Worm (Caenorhabditis elegans): Measurements from ENCODE around the gene fbxa-32.

DNA sequence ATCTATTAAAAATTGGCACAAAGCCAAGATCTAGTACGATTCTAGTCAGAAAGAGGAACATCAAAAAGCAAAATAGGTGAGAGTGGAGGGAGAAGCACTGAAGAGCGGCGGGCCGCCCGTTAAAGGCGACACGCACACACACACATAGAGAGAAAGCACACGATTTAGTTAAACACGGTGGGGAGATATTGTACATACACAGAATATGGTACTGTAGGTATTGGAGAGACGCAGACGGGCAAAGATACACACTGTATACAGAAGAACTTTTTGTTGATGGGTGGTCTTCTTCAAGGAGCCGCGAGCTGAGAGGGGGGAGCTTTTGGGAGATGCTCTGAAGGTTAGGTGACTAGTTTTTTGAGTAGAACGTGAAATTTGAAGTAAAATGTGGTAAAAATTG is 42.8 kb downstream of the fbxa-32 start:
- no peak for TF ChIP-seq unc-62 (GFP tag; optimal IDR thresholded peaks at IDR 0.05)
- TF ChIP-seq elt-3 (tag; optimal IDR thresholded peaks at IDR 0.05) = no peak
- TF ChIP-seq nhr-12 (tag; optimal IDR thresholded peaks at IDR 0.05) = no peak
- TF ChIP-seq lsy-12 (tag; optimal IDR thresholded peaks at IDR 0.05) = no peak
- no peak for TF ChIP-seq ama-1 (optimal IDR thresholded peaks at IDR 0.05)
- no peak for TF ChIP-seq nhr-25 (tag; optimal IDR thresholded peaks at IDR 0.05)
- no peak for TF ChIP-seq ztf-11 (tag; optimal IDR thresholded peaks at IDR 0.05)
- no peak for TF ChIP-seq ceh-28 (tag; optimal IDR thresholded peaks at IDR 0.05)
- no peak for TF ChIP-seq eor-1 (tag; optimal IDR thresholded peaks at IDR 0.05)
- no peak for TF ChIP-seq hmg-11 (tag; optimal IDR thresholded peaks at IDR 0.05)
- TF ChIP-seq nhr-28 (tag; optimal IDR thresholded peaks at IDR 0.05) = no peak
- no peak for TF ChIP-seq zag-1 (tag; optimal IDR thresholded peaks at IDR 0.05)
- TF ChIP-seq mdl-1 (tag; optimal IDR thresholded peaks at IDR 0.05) = no peak
- no peak for TF ChIP-seq jun-1 (tag; optimal IDR thresholded peaks at IDR 0.05)

Data from whole organism, L3 larva.